Worm (Caenorhabditis elegans): ENCODE data around the gene Y116A8C.468.

ce11 chrIV:16917831-16918429, at the start of gene Y116A8C.468, which contains the start of gene Y116A8C.469:
- no peak for TF ChIP-seq flt-1 (GFP tag; IDR thresholded peaks at IDR 0.05)
- TF ChIP-seq tab-1 (GFP tag; IDR thresholded peaks at IDR 0.05), result no peak
- TF ChIP-seq cog-1 (tag; optimal IDR thresholded peaks at IDR 0.05), result no peak
- no peak for TF ChIP-seq klf-2 (GFP tag; conservative IDR thresholded peaks at IDR 0.05)
- TF ChIP-seq ztf-29 (GFP tag; IDR thresholded peaks at IDR 0.05), result no peak
